Worm (Caenorhabditis elegans) whole organism, L4/young adult: ENCODE results near the gene fozi-1.

Experiments used
- W03F9.2 ChIP-seq: fragments of 150-350 bp; optimal IDR thresholded peaks from 2 replicates; lab custom pipeline; 2014; ENCODE audit warnings: missing biosample characterization, missing genetic modification characterization
- dao-5 ChIP-seq: sonication (generic microtip); optimal IDR thresholded peaks from 2 replicates; lab custom pipeline; 2016; ENCODE audit warnings: missing genotype, missing genetic modification characterization, moderate library complexity, missing compliant biosample characterization
- him-1 ChIP-seq: sonication (generic microtip); optimal IDR thresholded peaks from 2 replicates; lab custom pipeline; 2016; ENCODE audit warnings: missing genotype, missing genetic modification reagents, missing genetic modification characterization, missing compliant biosample characterization

DNA sequence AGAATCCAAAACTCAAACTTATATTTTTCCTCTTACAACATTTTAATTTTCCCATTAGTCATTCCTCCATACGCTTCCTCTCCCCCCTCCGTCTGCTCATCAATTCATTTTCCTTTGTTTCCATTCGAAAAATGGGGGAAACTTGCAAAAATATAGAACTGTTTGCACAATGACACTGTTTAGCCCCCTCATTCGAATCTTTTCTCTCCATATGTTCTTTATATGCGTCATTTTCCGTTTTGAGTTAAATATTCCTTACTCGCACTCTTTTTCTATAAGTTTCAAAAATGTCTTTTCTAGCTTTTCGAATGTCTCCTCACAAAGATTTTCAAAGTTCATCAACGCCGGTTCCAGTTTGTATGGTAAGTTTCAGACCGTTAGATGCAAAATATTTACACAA, 24.6 kb upstream of the fozi-1 start, which contains the start of gene M01A8.1:
- no peak for TF ChIP-seq dao-5 (tag; lab: Kevin White, UChicago)
- no peak for TF ChIP-seq him-1
- TF ChIP-seq W03F9.2 (tag; lab: Kevin White, UChicago), result no peak
